Worm (Caenorhabditis elegans) whole organism, young adult: Measurements from ENCODE around the gene R08D7.7.

ENCODE experiments used
- F23B12.7 ChIP-seq: sonication (generic microtip); optimal IDR thresholded peaks from 2 replicates; lab custom pipeline; 2017; ENCODE audit warnings: missing genetic modification characterization, mild to moderate bottlenecking, missing compliant biosample characterization, antibody characterized with exemption, moderate library complexity; ENCODE audit not compliant: insufficient read depth
- F37B4.10 ChIP-seq: fragments of 200-800 bp; sonication (Bioruptor generic); IDR thresholded peaks from 2 replicates; pipeline ENCODE4 v1.3.6; 2022; ENCODE audit warnings: missing genetic modification characterization, missing compliant biosample characterization
- F39B2.1 ChIP-seq: fragments of 200-800 bp; sonication (Bioruptor generic); IDR thresholded peaks from 2 replicates; pipeline ENCODE4 v1.3.6; 2022; ENCODE audit warnings: missing genetic modification reagents, missing genetic modification characterization, missing compliant biosample characterization
- F55B11.4 ChIP-seq: sonication (generic microtip); optimal IDR thresholded peaks from 2 replicates; lab custom pipeline; 2016; ENCODE audit warnings: missing compliant biosample characterization, missing genetic modification characterization, borderline replicate concordance; ENCODE audit not compliant: insufficient read depth
- F57C9.4 ChIP-seq: sonication (generic microtip); optimal IDR thresholded peaks from 2 replicates; lab custom pipeline; 2017; ENCODE audit warnings: mild to moderate bottlenecking, missing genetic modification characterization, missing compliant biosample characterization
- K11D2.4 ChIP-seq: fragments of 200-800 bp; sonication (Bioruptor generic); IDR thresholded peaks from 2 replicates; pipeline ENCODE4 v1.3.6; 2022; ENCODE audit warnings: missing genetic modification reagents, missing genetic modification characterization, missing compliant biosample characterization
- T26A5.8 ChIP-seq: sonication (generic microtip); optimal IDR thresholded peaks from 2 replicates; lab custom pipeline; 2016; ENCODE audit warnings: missing genetic modification characterization, missing compliant biosample characterization
- Y53F4B.3 ChIP-seq: fragments of 200-800 bp; sonication (Bioruptor generic); IDR thresholded peaks from 2 replicates; pipeline ENCODE4 v1.3.6; 2022; ENCODE audit warnings: missing genetic modification reagents, missing genetic modification characterization, missing compliant biosample characterization
- Y53G8AR.9 ChIP-seq: fragments of 200-800 bp; sonication (Bioruptor generic); conservative IDR thresholded peaks from 2 replicates; pipeline ENCODE4 v1.3.6; 2022; ENCODE audit warnings: missing genetic modification reagents, missing genetic modification characterization, missing compliant biosample characterization
- Y56A3A.18 ChIP-seq: fragments of 200-800 bp; sonication (Bioruptor generic); IDR thresholded peaks from 2 replicates; pipeline ENCODE4 v1.3.6; 2022; ENCODE audit warnings: missing genetic modification reagents, missing genetic modification characterization, missing compliant biosample characterization
- Y67H2A.10 ChIP-seq: fragments of 200-800 bp; sonication (Bioruptor generic); conservative IDR thresholded peaks from 2 replicates; pipeline ENCODE4 v1.3.6; 2022; ENCODE audit warnings: missing genetic modification reagents, missing genetic modification characterization, missing compliant biosample characterization
- ama-1 ChIP-seq, 3 experiments: fragments of 150-350 bp in 1 of 3; sonication (generic microtip) in 2 of 3; optimal IDR thresholded peaks; 2 replicates each; lab custom pipeline; 2014 to 2018; ENCODE audit warnings: missing biosample characterization in 2 of 3, missing genetic modification characterization in 2 of 3, missing genetic modification reagents in 2 of 3
- aptf-2 ChIP-seq: fragments of 200-800 bp; sonication (Bioruptor generic); conservative IDR thresholded peaks from 2 replicates; pipeline ENCODE4 v1.3.6; 2022; ENCODE audit warnings: missing genetic modification reagents, missing genetic modification characterization, missing compliant biosample characterization
- aptf-3 ChIP-seq: fragments of 200-800 bp; sonication (Bioruptor generic); IDR thresholded peaks from 2 replicates; pipeline ENCODE4 v1.3.6; 2022; ENCODE audit warnings: missing genetic modification characterization, missing compliant biosample characterization
- athp-1 ChIP-seq: sonication (generic microtip); optimal IDR thresholded peaks from 2 replicates; lab custom pipeline; 2017; ENCODE audit warnings: mild to moderate bottlenecking, missing genetic modification characterization, missing compliant biosample characterization
- attf-3 ChIP-seq: fragments of 200-800 bp; sonication (Bioruptor generic); conservative IDR thresholded peaks from 2 replicates; pipeline ENCODE4 v1.3.6; 2022; ENCODE audit warnings: missing genetic modification reagents, missing genetic modification characterization, missing compliant biosample characterization
- attf-6 ChIP-seq: fragments of 200-800 bp; sonication (Bioruptor generic); IDR thresholded peaks from 2 replicates; pipeline ENCODE4 v1.3.6; 2022; ENCODE audit warnings: missing genetic modification reagents, missing genetic modification characterization, missing compliant biosample characterization
- bed-1 ChIP-seq: fragments of 200-800 bp; sonication (Bioruptor generic); IDR thresholded peaks from 2 replicates; pipeline ENCODE4 v1.3.6; 2022; ENCODE audit warnings: missing genetic modification reagents, missing genetic modification characterization, missing compliant biosample characterization
- ccch-3 ChIP-seq: fragments of 200-800 bp; sonication (Bioruptor generic); optimal IDR thresholded peaks from 2 replicates; lab custom pipeline; 2018; ENCODE audit warnings: mild to moderate bottlenecking, missing genetic modification characterization, missing compliant biosample characterization
- cebp-1 ChIP-seq, 2 experiments: fragments of 200-800 bp in 1 of 2; sonication (Bioruptor generic) in 1 of 2; sonication (generic microtip) in 1 of 2; IDR thresholded peaks in 1 of 2; optimal IDR thresholded peaks in 1 of 2; 2 replicates each; pipeline versions ENCODE4 v1.3.6 to Lab custom; 2017 to 2022; ENCODE audit warnings: missing compliant biosample characterization in 2 of 2, missing genetic modification characterization in 2 of 2, mild to moderate bottlenecking in 1 of 2, missing genetic modification reagents in 1 of 2, moderate library complexity in 1 of 2
- ceh-100 ChIP-seq: fragments of 200-800 bp; sonication (Bioruptor generic); IDR thresholded peaks from 2 replicates; pipeline ENCODE4 v1.3.6; 2022; ENCODE audit warnings: missing genetic modification reagents, missing genetic modification characterization, missing compliant biosample characterization
- die-1 ChIP-seq: sonication (generic microtip); optimal IDR thresholded peaks from 2 replicates; lab custom pipeline; 2016; ENCODE audit warnings: missing genotype, mild to moderate bottlenecking, missing genetic modification characterization, missing compliant biosample characterization
- dox-1 ChIP-seq: fragments of 200-800 bp; sonication (Bioruptor generic); IDR thresholded peaks from 2 replicates; pipeline ENCODE4 v1.3.6; 2022; ENCODE audit warnings: missing genetic modification reagents, missing genetic modification characterization, missing compliant biosample characterization
- egrh-3 ChIP-seq: fragments of 200-800 bp; sonication (Bioruptor generic); IDR thresholded peaks from 2 replicates; pipeline ENCODE4 v1.3.6; 2022; ENCODE audit warnings: missing genetic modification reagents, missing genetic modification characterization, missing compliant biosample characterization
- ekl-4 ChIP-seq: fragments of 200-800 bp; sonication (Bioruptor generic); IDR thresholded peaks from 2 replicates; pipeline ENCODE4 v1.3.6; 2022; ENCODE audit warnings: missing genetic modification reagents, missing genetic modification characterization, missing compliant biosample characterization
- hlh-12 ChIP-seq: sonication (generic microtip); optimal IDR thresholded peaks from 2 replicates; lab custom pipeline; 2016; ENCODE audit warnings: missing genetic modification characterization, missing compliant biosample characterization
- let-607 ChIP-seq, 2 experiments: fragments of 200-800 bp in 1 of 2; sonication (Bioruptor generic) in 1 of 2; sonication (generic microtip) in 1 of 2; optimal IDR thresholded peaks; 2 replicates each; lab custom pipeline; 2016 to 2018; ENCODE audit warnings: mild to moderate bottlenecking in 2 of 2, missing compliant biosample characterization in 2 of 2, missing genetic modification characterization in 2 of 2, moderate library complexity in 2 of 2, missing genotype in 1 of 2
- lir-1 ChIP-seq: fragments of 200-800 bp; sonication (Bioruptor generic); conservative IDR thresholded peaks from 2 replicates; pipeline ENCODE4 v1.3.6; 2022; ENCODE audit warnings: missing genetic modification reagents, missing genetic modification characterization, missing compliant biosample characterization
- lsl-1 ChIP-seq: fragments of 200-800 bp; sonication (Bioruptor generic); optimal IDR thresholded peaks from 2 replicates; lab custom pipeline; 2018; ENCODE audit warnings: mild to moderate bottlenecking, missing genetic modification characterization, moderate library complexity, missing compliant biosample characterization
- lsy-27 ChIP-seq: sonication (generic microtip); optimal IDR thresholded peaks from 2 replicates; lab custom pipeline; 2017; ENCODE audit warnings: missing genetic modification characterization, mild to moderate bottlenecking, missing compliant biosample characterization, antibody characterized with exemption, missing genotype, borderline replicate concordance; ENCODE audit not compliant: insufficient read depth
- madf-6 ChIP-seq: fragments of 200-800 bp; sonication (Bioruptor generic); IDR thresholded peaks from 2 replicates; pipeline ENCODE4 v1.3.6; 2022; ENCODE audit warnings: missing genetic modification reagents, missing genetic modification characterization, missing compliant biosample characterization
- mcd-1 ChIP-seq: fragments of 200-800 bp; sonication (Bioruptor generic); IDR thresholded peaks from 2 replicates; pipeline ENCODE4 v1.3.6; 2022; ENCODE audit warnings: missing genetic modification reagents, missing genetic modification characterization, missing compliant biosample characterization
- mxl-1 ChIP-seq: sonication (generic microtip); optimal IDR thresholded peaks from 2 replicates; lab custom pipeline; 2016; ENCODE audit warnings: missing genetic modification characterization, missing compliant biosample characterization
- nfyb-1 ChIP-seq: fragments of 200-800 bp; sonication (Bioruptor generic); IDR thresholded peaks from 2 replicates; pipeline ENCODE4 v1.3.6; 2022; ENCODE audit warnings: missing genetic modification reagents, missing genetic modification characterization, missing compliant biosample characterization
- nhr-120 ChIP-seq: fragments of 200-800 bp; sonication (Bioruptor generic); IDR thresholded peaks from 2 replicates; pipeline ENCODE4 v1.3.6; 2022; ENCODE audit warnings: missing genetic modification characterization, missing compliant biosample characterization
- nhr-179 ChIP-seq: sonication (generic microtip); optimal IDR thresholded peaks from 2 replicates; lab custom pipeline; 2016; ENCODE audit warnings: mild to moderate bottlenecking, missing genetic modification characterization, missing compliant biosample characterization
- nhr-90 ChIP-seq: sonication (generic microtip); optimal IDR thresholded peaks from 2 replicates; lab custom pipeline; 2016; ENCODE audit warnings: missing genotype, mild to moderate bottlenecking, missing genetic modification characterization, missing compliant biosample characterization
- pbrm-1 ChIP-seq: fragments of 200-800 bp; sonication (Bioruptor generic); IDR thresholded peaks from 2 replicates; pipeline ENCODE4 v1.3.6; 2022; ENCODE audit warnings: missing genetic modification reagents, missing genetic modification characterization, missing compliant biosample characterization
- pha-4 ChIP-seq: fragments of 150-350 bp; sonication (generic microtip); optimal IDR thresholded peaks from 2 replicates; lab custom pipeline; 2014; ENCODE audit warnings: missing biosample characterization, missing genetic modification reagents, missing genetic modification characterization
- repo-1 ChIP-seq: sonication (generic microtip); optimal IDR thresholded peaks from 2 replicates; lab custom pipeline; 2017; ENCODE audit warnings: mild to moderate bottlenecking, missing genetic modification characterization, missing compliant biosample characterization
- snpc-1.3 ChIP-seq: sonication (generic microtip); optimal IDR thresholded peaks from 2 replicates; lab custom pipeline; 2017; ENCODE audit warnings: missing genetic modification characterization, mild to moderate bottlenecking, missing compliant biosample characterization, antibody characterized with exemption, moderate library complexity, missing genotype, missing genetic modification reagents; ENCODE audit not compliant: insufficient read depth
- tbp1 ChIP-seq: fragments of 200-800 bp; sonication (Bioruptor generic); optimal IDR thresholded peaks from 2 replicates; lab custom pipeline; 2018; ENCODE audit warnings: mild to moderate bottlenecking, missing genetic modification characterization, missing compliant biosample characterization
- tbx-9 ChIP-seq: sonication (generic microtip); optimal IDR thresholded peaks from 2 replicates; lab custom pipeline; 2016; ENCODE audit warnings: borderline replicate concordance, missing genetic modification characterization, inconsistent platforms, missing compliant biosample characterization
- xnd-1 ChIP-seq: sonication (generic microtip); optimal IDR thresholded peaks from 2 replicates; lab custom pipeline; 2016; ENCODE audit warnings: missing genotype, missing genetic modification reagents, missing genetic modification characterization, missing compliant biosample characterization
- ztf-18 ChIP-seq: sonication (generic microtip); optimal IDR thresholded peaks from 2 replicates; lab custom pipeline; 2016; ENCODE audit warnings: missing genotype, mild to moderate bottlenecking, missing genetic modification characterization, missing compliant biosample characterization
- ztf-22 ChIP-seq: fragments of 200-800 bp; sonication (Bioruptor generic); optimal IDR thresholded peaks from 2 replicates; lab custom pipeline; 2018; ENCODE audit warnings: mild to moderate bottlenecking, missing genetic modification characterization, moderate library complexity, missing compliant biosample characterization
- ztf-26 ChIP-seq: sonication (generic microtip); optimal IDR thresholded peaks from 2 replicates; lab custom pipeline; 2017; ENCODE audit warnings: missing genetic modification characterization, missing compliant biosample characterization
- ztf-6 ChIP-seq: fragments of 200-800 bp; sonication (Bioruptor generic); IDR thresholded peaks from 2 replicates; pipeline ENCODE4 v1.3.6; 2022; ENCODE audit warnings: missing genetic modification reagents, missing genetic modification characterization, missing compliant biosample characterization

The R08D7.7 gene

ce11 chrIII:8984960-8985359, 4.9 kb upstream of the R08D7.7 start (continued):
- TF ChIP-seq T26A5.8 (no peak), die-1 (tag; lab: Kevin White, UChicago) (no peak), F37B4.10 (GFP tag; lab: Robert Waterston, UW) (no peak), ceh-100 (GFP tag; lab: Robert Waterston, UW) (no peak), F55B11.4 (tag; lab: Kevin White, UChicago) (no peak), athp-1 (tag; lab: Kevin White, UChicago) (no peak), ztf-22 (no peak), ekl-4 (GFP tag; lab: Robert Waterston, UW) (no peak), aptf-2 (GFP tag; lab: Robert Waterston, UW) (no peak), madf-6 (GFP tag; lab: Robert Waterston, UW) (no peak), ztf-26 (tag; lab: Kevin White, UChicago) (no peak), ztf-18 (tag; lab: Kevin White, UChicago) (no peak), mcd-1 (GFP tag; lab: Robert Waterston, UW) (no peak), bed-1 (GFP tag; lab: Robert Waterston, UW) (no peak), pha-4 (peak; percentile 4), ama-1 (optimal IDR thresholded peaks at IDR 0.05; lab: Kevin White, UChicago) (no peak), ama-1 (GFP tag; optimal IDR thresholded peaks at IDR 0.05; lab: Kevin White, UChicago) (no peak), Y53F4B.3 (GFP tag; lab: Robert Waterston, UW) (no peak), Y56A3A.18 (GFP tag; lab: Robert Waterston, UW) (0 out of 2 replicates have a peak, but pooled peaks have one; percentile 61), F23B12.7 (tag; lab: Kevin White, UChicago) (no peak), lsl-1 (no peak), tbp1 (peak; percentile 15), lsy-27 (tag; lab: Kevin White, UChicago) (no peak), Y67H2A.10 (GFP tag; lab: Robert Waterston, UW) (no peak), attf-3 (GFP tag; lab: Robert Waterston, UW) (no peak), egrh-3 (GFP tag; lab: Robert Waterston, UW) (no peak), hlh-12 (no peak), dox-1 (GFP tag; lab: Robert Waterston, UW) (0 out of 2 replicates have a peak, but pooled peaks have one; percentile 27), mxl-1 (no peak), nhr-179 (no peak), ztf-6 (GFP tag; lab: Robert Waterston, UW) (no peak), xnd-1 (tag; lab: Kevin White, UChicago) (no peak), nhr-90 (tag; lab: Kevin White, UChicago) (no peak), snpc-1.3 (tag; lab: Kevin White, UChicago) (no peak), attf-6 (GFP tag; lab: Robert Waterston, UW) (no peak), pbrm-1 (GFP tag; lab: Robert Waterston, UW) (no peak), ccch-3 (GFP tag; lab: Kevin White, UChicago) (no peak), cebp-1 (GFP tag; IDR thresholded peaks at IDR 0.05; lab: Robert Waterston, UW) (peak; percentile 34; the same call in 1 of the 2 replicates), cebp-1 (tag; optimal IDR thresholded peaks at IDR 0.05; lab: Kevin White, UChicago) (peak; percentile 73), tbx-9 (tag; lab: Kevin White, UChicago) (no peak), K11D2.4 (GFP tag; lab: Robert Waterston, UW) (0 out of 2 replicates have a peak, but pooled peaks have one; percentile 57), aptf-3 (no peak), F39B2.1 (GFP tag; lab: Robert Waterston, UW) (no peak), F57C9.4 (tag; lab: Kevin White, UChicago) (no peak), let-607 (tag; optimal IDR thresholded peaks at IDR 0.05; lab: Kevin White, UChicago) (no peak), nhr-120 (no peak), nfyb-1 (GFP tag; lab: Robert Waterston, UW) (0 out of 2 replicates have a peak, but pooled peaks have one; percentile 50), lir-1 (GFP tag; lab: Robert Waterston, UW) (no peak), Y53G8AR.9 (GFP tag; lab: Robert Waterston, UW) (no peak), repo-1 (no peak)
